Worm (Caenorhabditis elegans) whole organism, mixed stage, embryonic: Measurements from ENCODE around the gene C04H5.1.

Experiments used
- elt-1 ChIP-seq: sonication (generic microtip); optimal IDR thresholded peaks from 2 replicates; lab custom pipeline; 2017; ENCODE audit warnings: missing genetic modification characterization, mild to moderate bottlenecking, missing compliant biosample characterization, antibody characterized with exemption, moderate library complexity, borderline replicate concordance; ENCODE audit not compliant: insufficient read depth
- pha-4 ChIP-seq: fragments of 150-350 bp; optimal IDR thresholded peaks from 2 replicates; lab custom pipeline; 2018; ENCODE audit warnings: missing biosample characterization, missing genetic modification reagents, missing genetic modification characterization
- ztf-11 ChIP-seq: fragments of 150-350 bp; optimal IDR thresholded peaks from 2 replicates; lab custom pipeline; 2014; ENCODE audit warnings: missing biosample characterization, missing genetic modification characterization

DNA sequence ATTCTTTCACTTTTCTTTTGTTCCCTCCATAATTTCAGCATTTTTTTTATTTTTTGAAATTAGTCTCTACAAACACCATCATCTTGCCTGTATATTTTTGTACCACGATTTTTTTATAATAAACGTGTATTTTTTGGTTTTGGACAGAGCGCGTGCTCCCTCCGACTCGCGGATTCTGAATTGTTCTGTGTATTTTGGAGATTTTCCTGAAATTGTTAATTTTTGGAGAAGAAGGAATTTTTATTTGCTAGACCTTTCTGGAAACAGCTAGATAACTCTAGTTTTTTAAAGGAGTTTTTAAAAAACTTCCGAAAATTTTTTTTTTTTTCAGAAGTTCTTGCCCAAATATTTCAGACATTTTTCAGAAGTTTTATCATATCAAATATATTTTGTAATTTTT is 42.3 kb downstream of the C04H5.1 start, which contains the start of gene C01G12.13:
- TF ChIP-seq elt-1 (tag; lab: Kevin White, UChicago) (no peak), pha-4 (tag; lab: Kevin White, UChicago) (no peak), ztf-11 (tag; lab: Kevin White, UChicago) (no peak)
